Fruit fly (Drosophila melanogaster) whole organism, prepupa: ENCODE measurements around the gene CG2129.
A peak's percentile ranks its signal among the peaks of the same experiment; 100 is the strongest.

ENCODE experiments used
- Blimp-1 ChIP-seq: fragments of 200-800 bp; sonication (Bioruptor generic); optimal IDR thresholded peaks from 3 replicates; lab custom pipeline; 2017; ENCODE audit warnings: missing biosample characterization, missing genetic modification characterization, mild to moderate bottlenecking, moderate library complexity, missing genetic modification reagents
- CG10631 ChIP-seq: fragments of 200-800 bp; sonication (Bioruptor generic); optimal IDR thresholded peaks from 2 replicates; lab custom pipeline; 2016; ENCODE audit warnings: missing biosample characterization, missing genetic modification characterization
- CG10669 ChIP-seq: fragments of 200-800 bp; sonication (Bioruptor generic); optimal IDR thresholded peaks from 3 replicates; lab custom pipeline; 2018; ENCODE audit warnings: missing biosample characterization, mild to moderate bottlenecking, missing genetic modification characterization, moderate library complexity
- CG11762 ChIP-seq: fragments of 200-800 bp; sonication (Bioruptor generic); optimal IDR thresholded peaks from 3 replicates; lab custom pipeline; 2016; ENCODE audit warnings: missing biosample characterization, missing genetic modification characterization; ENCODE audit not compliant: insufficient read depth
- CG11902 ChIP-seq: fragments of 200-800 bp; sonication (Bioruptor generic); optimal IDR thresholded peaks from 3 replicates; lab custom pipeline; 2016; ENCODE audit warnings: missing biosample characterization, missing genetic modification characterization
- CG15336 ChIP-seq: fragments of 200-800 bp; sonication (Bioruptor generic); IDR thresholded peaks from 2 replicates; pipeline ENCODE4 v1.3.6; 2022; ENCODE audit warnings: missing biosample characterization, missing genetic modification characterization
- CG16779 ChIP-seq: fragments of 200-800 bp; sonication (Bioruptor generic); optimal IDR thresholded peaks from 3 replicates; lab custom pipeline; 2017; ENCODE audit warnings: missing biosample characterization, mild to moderate bottlenecking, missing genetic modification characterization
- CG3032 ChIP-seq: fragments of 200-800 bp; optimal IDR thresholded peaks from 2 replicates; lab custom pipeline; 2019; ENCODE audit warnings: missing biosample characterization, mild to moderate bottlenecking, missing genetic modification characterization, moderate library complexity
- CG32006 ChIP-seq: fragments of 200-800 bp; sonication (Bioruptor generic); optimal IDR thresholded peaks from 3 replicates; lab custom pipeline; 2017; ENCODE audit warnings: missing biosample characterization, mild to moderate bottlenecking, missing genetic modification characterization
- CG34406 ChIP-seq: fragments of 200-800 bp; sonication (Bioruptor generic); optimal IDR thresholded peaks from 3 replicates; lab custom pipeline; 2016; ENCODE audit warnings: missing biosample characterization, missing genetic modification characterization
- CG3919 ChIP-seq: fragments of 200-800 bp; sonication (Bioruptor generic); optimal IDR thresholded peaks from 3 replicates; lab custom pipeline; 2016; ENCODE audit warnings: missing biosample characterization, missing genetic modification characterization
- CG4318 ChIP-seq: fragments of 200-800 bp; sonication (Bioruptor generic); optimal IDR thresholded peaks from 3 replicates; lab custom pipeline; 2017; ENCODE audit warnings: missing biosample characterization, mild to moderate bottlenecking, missing genetic modification characterization
- CG6163 ChIP-seq: fragments of 200-800 bp; sonication (Bioruptor generic); IDR thresholded peaks from 3 replicates; pipeline ENCODE4 v1.3.6; 2022; ENCODE audit warnings: missing biosample characterization, missing genetic modification characterization
- CG6276 ChIP-seq: fragments of 200-800 bp; sonication (Bioruptor generic); optimal IDR thresholded peaks from 2 replicates; lab custom pipeline; 2017; ENCODE audit warnings: missing biosample characterization, mild to moderate bottlenecking, missing genetic modification characterization
- CG6792 ChIP-seq: fragments of 200-800 bp; sonication (Bioruptor generic); optimal IDR thresholded peaks from 3 replicates; lab custom pipeline; 2016; ENCODE audit warnings: missing biosample characterization, missing genetic modification characterization
- CG6808 ChIP-seq: fragments of 200-800 bp; sonication (Bioruptor generic); optimal IDR thresholded peaks from 3 replicates; lab custom pipeline; 2017; ENCODE audit warnings: missing biosample characterization, missing genetic modification characterization, mild to moderate bottlenecking, moderate library complexity, missing genetic modification reagents
- CG7368 ChIP-seq: fragments of 200-800 bp; sonication (Bioruptor generic); optimal IDR thresholded peaks from 3 replicates; lab custom pipeline; 2016; ENCODE audit warnings: missing biosample characterization, missing genetic modification characterization
- CG8119 ChIP-seq: fragments of 200-800 bp; sonication (Bioruptor generic); IDR thresholded peaks from 3 replicates; pipeline ENCODE4 v1.3.6; 2022; ENCODE audit warnings: missing biosample characterization, missing genetic modification characterization
- CG8319 ChIP-seq: fragments of 200-800 bp; sonication (Bioruptor generic); optimal IDR thresholded peaks from 3 replicates; lab custom pipeline; 2016; ENCODE audit warnings: missing biosample characterization, missing genetic modification characterization
- CG8632 ChIP-seq: fragments of 200-800 bp; sonication (Bioruptor generic); optimal IDR thresholded peaks from 3 replicates; lab custom pipeline; 2016; ENCODE audit warnings: missing biosample characterization, missing genetic modification characterization
- CG9139 ChIP-seq: fragments of 200-800 bp; sonication (Bioruptor generic); optimal IDR thresholded peaks from 3 replicates; lab custom pipeline; 2017; ENCODE audit warnings: missing biosample characterization, mild to moderate bottlenecking, missing genetic modification characterization
- Hr38 ChIP-seq: sonication (Bioruptor generic); optimal IDR thresholded peaks from 2 replicates; lab custom pipeline; 2016; ENCODE audit warnings: missing biosample characterization, missing genetic modification characterization
- Hr39 ChIP-seq: fragments of 200-800 bp; sonication (Bioruptor generic); optimal IDR thresholded peaks from 2 replicates; lab custom pipeline; 2016; ENCODE audit warnings: missing biosample characterization, missing genetic modification characterization
- Hr4 ChIP-seq: fragments of 200-800 bp; sonication (Bioruptor generic); optimal IDR thresholded peaks from 3 replicates; lab custom pipeline; 2016; ENCODE audit warnings: missing biosample characterization, missing genetic modification characterization
- Lpt ChIP-seq: fragments of 200-800 bp; sonication (Bioruptor generic); optimal IDR thresholded peaks from 3 replicates; lab custom pipeline; 2016; ENCODE audit warnings: missing biosample characterization, missing genetic modification characterization
- Met ChIP-seq: fragments of 200-800 bp; sonication (Bioruptor generic); optimal IDR thresholded peaks from 3 replicates; lab custom pipeline; 2016; ENCODE audit warnings: missing biosample characterization, missing genetic modification characterization
- OdsH ChIP-seq: fragments of 200-800 bp; sonication (Bioruptor generic); optimal IDR thresholded peaks from 3 replicates; lab custom pipeline; 2016; ENCODE audit warnings: missing biosample characterization, missing genetic modification characterization
- Smox ChIP-seq: fragments of 200-800 bp; sonication (Bioruptor generic); optimal IDR thresholded peaks from 3 replicates; lab custom pipeline; 2016; ENCODE audit warnings: missing biosample characterization, missing genetic modification characterization
- Sox102F ChIP-seq: fragments of 200-800 bp; sonication (Bioruptor generic); optimal IDR thresholded peaks from 2 replicates; lab custom pipeline; 2016; ENCODE audit warnings: missing biosample characterization, mild to moderate bottlenecking, missing genetic modification characterization
- Sox14 ChIP-seq: fragments of 200-800 bp; sonication (Bioruptor generic); optimal IDR thresholded peaks from 3 replicates; lab custom pipeline; 2016; ENCODE audit warnings: missing biosample characterization, missing genetic modification characterization
- Sox15 ChIP-seq: fragments of 200-800 bp; sonication (Bioruptor generic); optimal IDR thresholded peaks from 3 replicates; lab custom pipeline; 2016; ENCODE audit warnings: missing biosample characterization, missing genetic modification characterization
- achi ChIP-seq: fragments of 200-800 bp; sonication (Bioruptor generic); optimal IDR thresholded peaks from 3 replicates; lab custom pipeline; 2016; ENCODE audit warnings: missing biosample characterization, missing genetic modification characterization
- dac ChIP-seq: fragments of 200-800 bp; sonication (Bioruptor generic); optimal IDR thresholded peaks from 2 replicates; lab custom pipeline; 2017; ENCODE audit warnings: missing biosample characterization, mild to moderate bottlenecking, missing genetic modification characterization
- dsx ChIP-seq: fragments of 200-800 bp; optimal IDR thresholded peaks from 3 replicates; lab custom pipeline; 2019; ENCODE audit warnings: missing biosample characterization, mild to moderate bottlenecking, missing genetic modification characterization, moderate library complexity; ENCODE audit not compliant: poor library complexity, severe bottlenecking
- eg ChIP-seq: fragments of 200-800 bp; sonication (Bioruptor generic); IDR thresholded peaks from 3 replicates; pipeline ENCODE4 v1.3.6; 2022; ENCODE audit warnings: missing biosample characterization, missing genetic modification characterization
- fd59A ChIP-seq: fragments of 200-800 bp; sonication (Bioruptor generic); optimal IDR thresholded peaks from 2 replicates; lab custom pipeline; 2017; ENCODE audit warnings: missing biosample characterization, mild to moderate bottlenecking, missing genetic modification characterization, missing genetic modification reagents
- fd85E ChIP-seq: fragments of 200-800 bp; sonication (Bioruptor generic); optimal IDR thresholded peaks from 3 replicates; lab custom pipeline; 2016; ENCODE audit warnings: missing biosample characterization, missing genetic modification characterization
- fkh ChIP-seq: fragments of 200-800 bp; sonication (Bioruptor generic); optimal IDR thresholded peaks from 3 replicates; lab custom pipeline; 2017; ENCODE audit warnings: missing biosample characterization, mild to moderate bottlenecking, missing genetic modification characterization, moderate library complexity
- lz ChIP-seq: fragments of 200-800 bp; sonication (Bioruptor generic); optimal IDR thresholded peaks from 3 replicates; lab custom pipeline; 2016; ENCODE audit warnings: missing biosample characterization, missing genetic modification characterization
- net ChIP-seq: fragments of 200-800 bp; sonication (Bioruptor generic); optimal IDR thresholded peaks from 3 replicates; lab custom pipeline; 2016; ENCODE audit warnings: missing biosample characterization, missing genetic modification characterization
- pdm3 ChIP-seq: fragments of 200-800 bp; sonication (Bioruptor generic); optimal IDR thresholded peaks from 3 replicates; lab custom pipeline; 2016; ENCODE audit warnings: missing biosample characterization, missing genetic modification characterization
- salr ChIP-seq, 2 experiments: fragments of 200-800 bp; sonication (Bioruptor generic); optimal IDR thresholded peaks; 3 replicates each; lab custom pipeline; 2016 to 2018; ENCODE audit warnings: missing biosample characterization in 2 of 2, missing genetic modification characterization in 2 of 2, mild to moderate bottlenecking in 1 of 2
- spab ChIP-seq: fragments of 200-800 bp; sonication (Bioruptor generic); optimal IDR thresholded peaks from 2 replicates; lab custom pipeline; 2017; ENCODE audit warnings: missing biosample characterization, mild to moderate bottlenecking, missing genetic modification characterization, missing genetic modification reagents
- ss ChIP-seq, 2 experiments: fragments of 200-800 bp; sonication (Bioruptor generic); optimal IDR thresholded peaks; 2 replicates in 1 of 2; 3 replicates in 1 of 2; lab custom pipeline; 2017 to 2018; ENCODE audit warnings: mild to moderate bottlenecking in 2 of 2, missing biosample characterization in 2 of 2, missing genetic modification characterization in 2 of 2, moderate library complexity in 1 of 2
- topi ChIP-seq: fragments of 200-800 bp; sonication (Bioruptor generic); optimal IDR thresholded peaks from 3 replicates; lab custom pipeline; 2016; ENCODE audit warnings: missing biosample characterization, missing genetic modification characterization

The CG2129 gene

DNA sequence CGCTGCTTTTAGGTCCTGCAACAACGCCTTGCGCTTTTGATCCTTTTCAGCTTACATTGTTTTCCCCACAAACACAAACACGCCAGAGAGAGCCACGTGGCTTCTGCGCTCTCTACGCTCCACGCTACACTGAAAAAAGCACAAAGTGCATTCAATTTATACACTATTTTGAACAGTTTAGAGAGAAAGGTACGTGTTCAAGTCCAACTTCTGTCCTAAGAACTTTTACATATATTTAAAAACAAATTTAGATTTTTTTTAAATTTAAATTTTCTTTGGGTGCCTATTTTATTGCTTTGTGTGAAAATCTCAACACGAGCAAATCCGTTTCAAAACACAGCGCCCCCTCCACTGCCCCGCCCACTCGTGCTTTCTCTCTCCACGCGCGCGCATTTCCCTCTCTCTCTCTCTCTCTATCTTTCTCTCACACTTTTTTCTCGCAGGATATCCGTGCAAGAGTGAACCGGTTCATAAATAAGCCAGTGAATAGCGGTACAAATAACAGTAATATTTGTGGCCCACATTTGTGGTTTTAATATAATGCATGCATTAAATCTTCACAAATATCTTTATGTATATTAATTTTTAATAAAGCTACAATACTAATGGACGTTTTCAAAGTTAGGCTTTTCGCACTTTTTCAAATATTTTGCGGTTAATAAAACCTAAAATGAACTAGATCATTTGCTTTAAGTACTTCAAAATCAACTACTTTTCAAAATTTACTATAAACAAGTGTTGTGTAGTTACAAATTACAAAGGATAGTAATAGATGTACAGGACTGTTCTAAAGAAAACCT, 45.4 kb upstream of the CG2129 start (continued):
- peak; percentile 71 for TF ChIP-seq CG10669
- peak; percentile 79 for TF ChIP-seq net (GFP tag; lab: Kevin White, UChicago)
- peak; percentile 4 for TF ChIP-seq fkh
- TF ChIP-seq CG3032 (tag; lab: Kevin White, UChicago) = peak; percentile 81
- peak; percentile 79 for TF ChIP-seq achi (GFP tag; lab: Kevin White, UChicago)
- peak; percentile 93 for TF ChIP-seq CG15336 (GFP tag; lab: Robert Waterston, UW)
- TF ChIP-seq fd85E (GFP tag; lab: Kevin White, UChicago) = peak; percentile 2
- peak; percentile 79 for TF ChIP-seq Hr4 (GFP tag; lab: Kevin White, UChicago)
- peak; percentile 66 to 76 for TF ChIP-seq ss (GFP tag; optimal IDR thresholded peaks at IDR 0.05; lab: Kevin White, UChicago)
- peak; percentile 20 for TF ChIP-seq CG8319
- peak; percentile 73 for TF ChIP-seq lz
- peak; percentile 77 for TF ChIP-seq Met (GFP tag; lab: Kevin White, UChicago)
- TF ChIP-seq Sox14 (GFP tag; lab: Kevin White, UChicago) = peak; percentile 73
- TF ChIP-seq CG16779 = peak; percentile 60
- peak; percentile 79 for TF ChIP-seq pdm3 (GFP tag; lab: Kevin White, UChicago)
- peak; percentile 91 for TF ChIP-seq Smox (GFP tag; lab: Kevin White, UChicago)
- peak; percentile 77 for TF ChIP-seq CG6792 (GFP tag; lab: Kevin White, UChicago)
- TF ChIP-seq dac = peak; percentile 60

DNA sequence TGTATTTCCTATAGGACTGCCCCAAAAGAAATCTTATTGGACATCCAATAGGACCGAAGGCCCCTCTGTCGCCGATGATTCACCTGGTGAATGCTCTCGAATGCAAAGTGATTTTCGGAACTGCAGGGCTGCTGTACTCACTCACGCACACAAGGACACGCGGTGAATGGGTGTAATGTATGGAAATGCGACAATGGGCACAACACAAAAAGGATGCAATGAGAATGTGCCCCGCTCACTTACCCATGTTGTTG, 44.9 kb upstream of the CG2129 start:
- TF ChIP-seq eg (GFP tag; lab: Robert Waterston, UW) (no peak), fd59A (no peak), CG3919 (GFP tag; lab: Kevin White, UChicago) (no peak), CG6808 (GFP tag; lab: Kevin White, UChicago) (no peak), Hr39 (no peak), lz (no peak), fd85E (GFP tag; lab: Kevin White, UChicago) (no peak), Blimp-1 (GFP tag; lab: Kevin White, UChicago) (no peak), Sox14 (GFP tag; lab: Kevin White, UChicago) (no peak), Lpt (no peak), pdm3 (GFP tag; lab: Kevin White, UChicago) (no peak), Sox102F (GFP tag; lab: Kevin White, UChicago) (no peak), CG11762 (GFP tag; lab: Kevin White, UChicago) (no peak), Sox15 (GFP tag; lab: Kevin White, UChicago) (no peak)

DNA sequence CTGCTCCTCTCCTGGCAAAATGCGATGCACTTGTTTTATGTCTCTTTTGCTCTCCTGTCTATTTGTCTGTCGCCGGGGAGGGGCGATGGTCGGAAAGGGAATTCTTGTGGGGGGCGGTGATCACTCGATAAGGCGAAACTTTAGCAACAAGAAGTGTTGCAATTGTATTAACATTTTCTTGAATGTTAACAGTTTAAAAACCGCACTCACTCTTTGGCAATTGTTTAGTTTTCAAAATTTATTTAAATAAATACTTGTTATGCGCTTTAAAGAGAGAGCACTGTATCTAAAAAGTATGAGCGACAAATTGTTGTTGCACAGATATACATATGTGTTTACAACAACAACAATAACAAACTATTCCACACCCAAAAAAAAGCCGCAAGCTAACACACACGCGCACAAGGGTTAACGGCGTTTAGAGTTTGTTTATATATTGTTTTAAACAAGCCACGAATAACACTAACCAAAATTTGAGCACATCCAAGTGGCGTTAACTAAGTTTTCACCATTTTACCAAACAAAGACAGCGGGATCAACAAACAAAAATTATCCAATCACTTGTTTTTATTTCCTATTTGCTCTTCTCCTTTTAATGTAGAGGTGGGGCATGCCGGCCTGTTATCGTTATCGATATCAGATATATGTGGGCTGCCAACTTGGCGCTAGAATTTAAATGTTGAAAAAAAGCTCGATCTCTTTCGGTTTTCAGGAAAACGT, 44.0 kb upstream of the CG2129 start, which contains the start of gene CG2258:
Gene CG2258 (minus strand): TSS at position 617 of the 720 bp plus-strand sequence.
- TF ChIP-seq CG10631 (GFP tag; lab: Kevin White, UChicago) (peak; percentile 91), salr (GFP tag; optimal IDR thresholded peaks at IDR 0.05; lab: Kevin White, UChicago) (peak; percentile 82 to 88), Met (GFP tag; lab: Kevin White, UChicago) (peak; percentile 82), CG8119 (GFP tag; lab: Robert Waterston, UW) (peak; percentile 97), Hr38 (GFP tag; lab: Kevin White, UChicago) (peak; percentile 71), CG11902 (GFP tag; lab: Kevin White, UChicago) (peak; percentile 69), CG9139 (peak; percentile 75), CG3919 (GFP tag; lab: Kevin White, UChicago) (peak; percentile 92), CG6808 (GFP tag; lab: Kevin White, UChicago) (peak; percentile 88), CG6163 (GFP tag; lab: Robert Waterston, UW) (peak; percentile 95), dsx (peak; percentile 92), CG4318 (GFP tag; lab: Kevin White, UChicago) (peak; percentile 84), CG7368 (GFP tag; lab: Kevin White, UChicago) (peak; percentile 75), OdsH (GFP tag; lab: Kevin White, UChicago) (peak; percentile 94), achi (GFP tag; lab: Kevin White, UChicago) (peak; percentile 90), CG6792 (GFP tag; lab: Kevin White, UChicago) (peak; percentile 87), CG8632 (GFP tag; lab: Kevin White, UChicago) (peak; percentile 80), fd59A (peak; percentile 85), CG32006 (GFP tag; lab: Kevin White, UChicago) (peak; percentile 94), topi (GFP tag; lab: Kevin White, UChicago) (peak; percentile 83), spab (GFP tag; lab: Kevin White, UChicago) (peak; percentile 84), Hr39 (peak; percentile 75), fd85E (GFP tag; lab: Kevin White, UChicago) (peak; percentile 54), CG6276 (GFP tag; lab: Kevin White, UChicago) (peak; percentile 92), CG34406 (GFP tag; lab: Kevin White, UChicago) (peak; percentile 80)
